Worm (Caenorhabditis elegans) whole organism, early embryonic: ENCODE measurements around the gene efl-3.

Experiments used
- B0310.2 ChIP-seq: sonication (generic microtip); optimal IDR thresholded peaks from 2 replicates; lab custom pipeline; 2016; ENCODE audit warnings: mild to moderate bottlenecking, missing genetic modification characterization, missing compliant biosample characterization
- F13C5.2 ChIP-seq: sonication (generic microtip); optimal IDR thresholded peaks from 2 replicates; lab custom pipeline; 2017; ENCODE audit warnings: mild to moderate bottlenecking, missing genetic modification characterization, inconsistent platforms, missing compliant biosample characterization
- aly-1 ChIP-seq: sonication (generic microtip); optimal IDR thresholded peaks from 2 replicates; lab custom pipeline; 2016; ENCODE audit warnings: missing genetic modification characterization, missing compliant biosample characterization
- ama-1 ChIP-seq: fragments of 150-350 bp; optimal IDR thresholded peaks from 2 replicates; lab custom pipeline; 2014
- ceh-13 ChIP-seq: fragments of 200-800 bp; sonication (Bioruptor generic); optimal IDR thresholded peaks from 2 replicates; lab custom pipeline; 2018; ENCODE audit warnings: mild to moderate bottlenecking, missing genetic modification characterization, missing compliant biosample characterization
- ceh-36 ChIP-seq: sonication (generic microtip); optimal IDR thresholded peaks from 2 replicates; lab custom pipeline; 2016; ENCODE audit warnings: missing genetic modification characterization, inconsistent platforms, missing compliant biosample characterization
- ets-7 ChIP-seq: sonication (generic microtip); optimal IDR thresholded peaks from 2 replicates; lab custom pipeline; 2016; ENCODE audit warnings: missing genotype, missing genetic modification characterization, missing compliant biosample characterization
- flt-1 ChIP-seq: fragments of 200-800 bp; sonication (Bioruptor generic); IDR thresholded peaks from 2 replicates; pipeline ENCODE4 v1.3.6; 2022; ENCODE audit warnings: missing genetic modification characterization, missing compliant biosample characterization
- hmbx-1 ChIP-seq: sonication (generic microtip); optimal IDR thresholded peaks from 2 replicates; lab custom pipeline; 2016; ENCODE audit warnings: mild to moderate bottlenecking, missing genetic modification characterization, missing compliant biosample characterization
- hmg-4 ChIP-seq: fragments of 200-800 bp; sonication (Bioruptor generic); optimal IDR thresholded peaks from 2 replicates; lab custom pipeline; 2018; ENCODE audit warnings: mild to moderate bottlenecking, missing genetic modification characterization, missing compliant biosample characterization
- hnd-1 ChIP-seq: sonication (generic microtip); optimal IDR thresholded peaks from 2 replicates; lab custom pipeline; 2016; ENCODE audit warnings: missing genetic modification characterization, missing compliant biosample characterization
- pes-1 ChIP-seq: fragments of 200-800 bp; sonication (Bioruptor generic); IDR thresholded peaks from 2 replicates; pipeline ENCODE4 v1.3.6; 2022; ENCODE audit warnings: missing genetic modification reagents, missing genetic modification characterization, missing compliant biosample characterization
- scrt-1 ChIP-seq: fragments of 200-800 bp; sonication (Bioruptor generic); IDR thresholded peaks from 2 replicates; pipeline ENCODE4 v1.3.6; 2022; ENCODE audit warnings: missing genetic modification characterization, missing compliant biosample characterization
- sea-1 ChIP-seq: fragments of 200-800 bp; sonication (Bioruptor generic); conservative IDR thresholded peaks from 2 replicates; pipeline ENCODE4 v1.3.6; 2022; ENCODE audit warnings: missing genetic modification characterization, missing compliant biosample characterization
- tbx-11 ChIP-seq: fragments of 200-800 bp; sonication (Bioruptor generic); IDR thresholded peaks from 2 replicates; pipeline ENCODE4 v1.3.6; 2022; ENCODE audit warnings: missing genetic modification characterization, missing compliant biosample characterization
- tbx-37 ChIP-seq: fragments of 200-800 bp; sonication (Bioruptor generic); conservative IDR thresholded peaks from 2 replicates; pipeline ENCODE4 v1.3.6; 2022; ENCODE audit warnings: missing genetic modification reagents, missing genetic modification characterization, missing compliant biosample characterization
- tra-4 ChIP-seq: sonication (generic microtip); optimal IDR thresholded peaks from 2 replicates; lab custom pipeline; 2017; ENCODE audit warnings: missing genetic modification characterization, missing compliant biosample characterization

efl-3 gene

DNA sequence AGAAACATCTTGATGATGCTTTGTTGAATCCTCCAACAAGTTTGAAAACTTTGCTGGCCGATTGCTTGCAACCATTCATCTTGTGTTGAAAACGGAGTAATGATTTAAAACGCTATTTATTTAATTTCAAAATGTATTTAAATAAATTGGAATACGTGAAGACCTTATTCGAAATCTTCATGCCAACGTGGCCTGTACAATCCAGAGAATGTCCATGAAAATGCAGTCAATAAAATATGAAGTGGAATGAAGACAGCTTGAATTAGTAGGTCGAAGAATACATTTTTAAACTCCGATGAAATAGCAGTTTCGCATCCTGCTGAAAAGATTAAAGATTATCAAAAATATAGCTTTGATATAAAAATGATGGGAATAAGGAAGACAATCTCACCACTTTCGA is 42.0 kb downstream of the efl-3 start, which contains the start of gene F22B5.5:
Gene F22B5.5 (minus strand): TSS at position 101 of the 400 bp plus-strand sequence.
- TF ChIP-seq hmg-4 = no peak
- no peak for TF ChIP-seq hmbx-1 (tag; lab: Kevin White, UChicago)
- TF ChIP-seq ceh-36 (tag; lab: Kevin White, UChicago) = no peak
- no peak for TF ChIP-seq ceh-13
- no peak for TF ChIP-seq aly-1 (tag; lab: Kevin White, UChicago)
- TF ChIP-seq ama-1 (lab: Kevin White, UChicago) = no peak
- TF ChIP-seq B0310.2 (tag; lab: Kevin White, UChicago) = no peak
- TF ChIP-seq F13C5.2 = no peak

ce11 chrII:8456094-8456493 is 43.6 kb downstream of the efl-3 start, which contains the start of gene F22B5.6:
TSS of gene F22B5.6 (minus strand) at chrII:8456194.
- TF ChIP-seq hnd-1 (no peak), ceh-36 (tag; lab: Kevin White, UChicago) (no peak), tbx-37 (GFP tag; lab: Robert Waterston, UW) (no peak), tbx-11 (GFP tag; lab: Robert Waterston, UW) (no peak), hmg-4 (no peak), flt-1 (GFP tag; lab: Robert Waterston, UW) (no peak), ets-7 (tag; lab: Kevin White, UChicago) (no peak), B0310.2 (tag; lab: Kevin White, UChicago) (no peak), pes-1 (GFP tag; lab: Robert Waterston, UW) (no peak), ceh-13 (no peak), F13C5.2 (no peak), scrt-1 (no peak), sea-1 (GFP tag; lab: Robert Waterston, UW) (no peak), ama-1 (lab: Kevin White, UChicago) (no peak), tra-4 (tag; lab: Kevin White, UChicago) (no peak)

DNA sequence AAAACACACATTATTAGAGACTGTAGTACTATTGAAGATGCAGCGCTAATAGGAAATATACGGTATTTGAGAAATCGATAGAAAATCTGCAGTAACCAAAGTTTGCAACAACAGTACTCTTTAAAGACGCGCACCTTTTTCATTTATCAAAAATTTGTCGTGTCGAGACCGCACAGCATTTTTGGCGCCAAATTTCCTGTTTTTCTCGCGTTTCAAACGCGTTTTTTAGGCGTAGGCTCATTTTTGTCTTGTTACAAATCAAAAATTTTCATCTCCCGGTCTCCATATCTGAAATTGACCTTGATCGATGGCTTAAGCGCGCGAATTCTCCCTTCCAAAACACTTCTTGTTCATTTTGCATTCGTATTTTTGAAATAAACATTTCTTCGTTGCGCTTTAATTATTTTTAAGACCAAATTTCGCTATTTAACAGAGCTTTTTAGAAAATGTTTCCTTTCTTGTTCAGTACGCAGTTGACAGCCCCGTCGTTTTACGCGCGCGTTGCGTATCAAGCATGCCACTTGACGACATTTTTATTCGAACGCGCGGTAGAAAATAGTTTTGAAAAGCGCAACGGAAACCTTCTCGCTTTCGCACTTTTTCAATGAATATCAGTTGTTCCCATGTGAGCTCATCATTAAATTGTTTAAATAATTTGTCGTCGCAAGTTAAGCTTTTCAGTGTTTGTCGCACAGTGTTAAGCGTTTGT is 44.4 kb downstream of the efl-3 start:
- TF ChIP-seq F13C5.2 = no peak

DNA sequence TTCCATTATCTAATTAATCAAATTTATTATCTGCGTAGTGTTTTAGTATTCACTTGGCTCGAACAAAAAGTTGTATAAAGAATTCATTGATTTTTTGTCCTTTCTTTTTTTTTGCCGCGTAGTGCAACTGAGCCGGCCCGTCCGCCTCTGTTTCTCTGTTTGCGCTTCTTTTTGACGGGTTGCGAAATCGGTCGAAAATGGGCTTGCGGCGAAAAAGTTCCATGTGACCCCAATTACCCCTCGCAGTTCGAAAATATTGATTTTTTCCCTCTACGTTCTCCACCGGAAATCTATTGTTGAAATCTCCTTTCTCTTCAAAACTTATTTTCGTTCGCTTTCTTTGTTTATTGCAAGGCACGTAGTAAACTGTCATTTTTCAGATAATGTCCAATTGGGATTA is 45.0 kb downstream of the efl-3 start, which contains the start of gene zyg-9:
Gene zyg-9 (plus strand): TSS at position 381 of the 400 bp plus-strand sequence.
- TF ChIP-seq hnd-1 = no peak
- TF ChIP-seq scrt-1 = no peak

ce11 chrII:8464448-8464898 is 52.0 kb downstream of the efl-3 start, which contains the start of gene fars-3:
TSS of gene fars-3 (plus strand) at chrII:8464848.
- TF ChIP-seq ceh-36 (tag; lab: Kevin White, UChicago) (peak; percentile 45), scrt-1 (no peak)
